Fruit fly (Drosophila melanogaster) whole organism: ENCODE measurements around the gene CG31898.

Source experiments
- CG8478 ChIP-seq: fragments of >200 bp; optimal IDR thresholded peaks from 2 replicates; lab custom pipeline; 2018; ENCODE audit warnings: inconsistent platforms
- Dll ChIP-seq: fragments of >200 bp; optimal IDR thresholded peaks from 2 replicates; lab custom pipeline; 2017
- EcR ChIP-seq, 2 experiments: fragments of >200 bp; optimal IDR thresholded peaks; 2 replicates each; lab custom pipeline; 2017; ENCODE audit warnings: missing biosample characterization in 2 of 2, missing genetic modification characterization in 2 of 2, missing genetic modification reagents in 2 of 2
- psq ChIP-seq: fragments of >200 bp; optimal IDR thresholded peaks from 2 replicates; lab custom pipeline; 2017
- usp ChIP-seq: fragments of >200 bp; optimal IDR thresholded peaks from 2 replicates; lab custom pipeline; 2017; ENCODE audit warnings: missing biosample characterization, missing genetic modification characterization, mixed read lengths

DNA sequence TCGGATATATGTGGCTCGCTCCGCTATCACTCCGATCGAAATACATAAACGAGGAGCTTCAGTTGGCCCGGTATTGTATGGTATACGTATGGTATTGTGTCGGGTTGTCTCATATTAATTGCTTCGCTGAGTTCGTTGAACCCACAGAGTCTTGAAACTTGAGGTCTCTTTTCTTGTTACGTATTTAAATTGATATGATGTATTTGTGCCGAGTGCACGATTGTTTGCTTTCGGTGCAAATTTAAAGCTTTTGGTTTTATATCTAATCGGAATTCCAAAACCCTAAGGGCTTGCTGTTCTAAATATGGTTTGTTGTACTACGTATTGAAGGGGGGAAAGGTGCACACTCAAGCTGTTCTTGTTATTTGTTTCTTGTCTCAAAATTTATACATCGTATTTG, 25.0 kb downstream of the CG31898 start:
- TF ChIP-seq EcR (GFP tag; optimal IDR thresholded peaks at IDR 0.05; lab: Kevin White, UChicago), result peak in 1 of 2 experiments; percentile 20
- TF ChIP-seq usp (GFP tag; lab: Kevin White, UChicago), result no peak
- no peak for TF ChIP-seq Dll
- no peak for TF ChIP-seq CG8478 (lab: Kevin White, UChicago)
- no peak for TF ChIP-seq psq (lab: Kevin White, UChicago)
